Worm (Caenorhabditis elegans) whole organism, late embryonic: ENCODE measurements around the gene F58G6.3.

Experiments used
- ceh-19 ChIP-seq: fragments of 200-800 bp; sonication (Bioruptor generic); optimal IDR thresholded peaks from 2 replicates; lab custom pipeline; 2018; ENCODE audit warnings: mild to moderate bottlenecking, missing genetic modification characterization, missing compliant biosample characterization
- elt-2 ChIP-seq: sonication (generic microtip); optimal IDR thresholded peaks from 2 replicates; lab custom pipeline; 2016; ENCODE audit warnings: missing genetic modification reagents, missing genetic modification characterization, missing compliant biosample characterization
- gmeb-2 ChIP-seq: sonication (generic microtip); optimal IDR thresholded peaks from 2 replicates; lab custom pipeline; 2016; ENCODE audit warnings: missing genetic modification characterization, inconsistent platforms, missing compliant biosample characterization
- madf-2 ChIP-seq: sonication (generic microtip); optimal IDR thresholded peaks from 2 replicates; lab custom pipeline; 2017; ENCODE audit warnings: missing genetic modification characterization, missing compliant biosample characterization
- nhr-11 ChIP-seq: fragments of 150-350 bp; optimal IDR thresholded peaks from 2 replicates; lab custom pipeline; 2014; ENCODE audit warnings: missing biosample characterization, missing genetic modification characterization
- pqm-1 ChIP-seq: sonication (generic microtip); optimal IDR thresholded peaks from 2 replicates; lab custom pipeline; 2016; ENCODE audit warnings: missing genetic modification characterization, missing compliant biosample characterization

- TF ChIP-seq gmeb-2 (tag; lab: Kevin White, UChicago) (no peak), madf-2 (tag; lab: Kevin White, UChicago) (no peak), nhr-11 (tag; lab: Kevin White, UChicago) (no peak), pqm-1 (tag; lab: Kevin White, UChicago) (no peak), elt-2 (tag; lab: Kevin White, UChicago) (no peak), ceh-19 (no peak)
Measured at ce11 chrIV:9678007-9678406, 24.7 kb downstream of the F58G6.3 start.
